Worm (Caenorhabditis elegans): ENCODE measurements around the gene gcy-4.

DNA sequence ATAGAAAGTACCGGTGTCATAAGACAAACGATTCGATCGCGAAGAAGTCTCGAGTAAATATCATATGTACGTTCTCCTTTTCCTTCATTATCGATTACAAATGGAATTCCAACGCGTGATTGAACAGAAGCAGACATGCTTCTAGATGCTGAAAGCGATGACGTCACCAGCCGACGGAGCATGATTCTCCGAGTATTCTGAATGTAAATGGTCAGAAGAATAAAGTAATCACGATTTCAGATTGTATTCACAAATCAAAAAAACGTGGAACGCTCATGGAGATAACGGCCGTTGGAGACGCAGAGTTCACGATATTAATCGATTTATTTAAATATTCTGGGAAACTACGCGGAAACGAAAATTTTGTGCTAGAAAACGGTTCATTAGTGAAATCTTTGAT lies 6.0 kb downstream of the gcy-4 start, which contains the start of gene clpp-1:
- TF ChIP-seq unc-39 (tag; optimal IDR thresholded peaks at IDR 0.05) (no peak), nhr-12 (tag; optimal IDR thresholded peaks at IDR 0.05) (no peak), M03D4.4 (tag; optimal IDR thresholded peaks at IDR 0.05) (no peak), elt-3 (tag; optimal IDR thresholded peaks at IDR 0.05) (no peak), mab-5 (tag; optimal IDR thresholded peaks at IDR 0.05) (no peak), tbx-8 (GFP tag; optimal IDR thresholded peaks at IDR 0.05) (no peak), unc-62 (GFP tag; optimal IDR thresholded peaks at IDR 0.05) (no peak), pha-4 (tag; optimal IDR thresholded peaks at IDR 0.05) (no peak)

Data from whole organism, mixed stage, embryonic.